Worm (Caenorhabditis elegans) whole organism, L4 larva: ENCODE results near the gene T13C5.6.

Source experiments
- D1046.2 ChIP-seq: fragments of 200-800 bp; sonication (Bioruptor generic); IDR thresholded peaks from 2 replicates; pipeline ENCODE4 v1.3.6; 2022; ENCODE audit warnings: missing genetic modification characterization, missing compliant biosample characterization
- F37D6.2 ChIP-seq: sonication (generic microtip); optimal IDR thresholded peaks from 2 replicates; lab custom pipeline; 2016; ENCODE audit warnings: mild to moderate bottlenecking, missing genetic modification characterization, missing compliant biosample characterization
- T26A8.4 ChIP-seq: fragments of 200-800 bp; sonication (Bioruptor generic); IDR thresholded peaks from 2 replicates; pipeline ENCODE4 v1.3.6; 2022; ENCODE audit warnings: missing genetic modification characterization, missing compliant biosample characterization
- Y48G9A.11 ChIP-seq: fragments of 200-800 bp; sonication (Bioruptor generic); IDR thresholded peaks from 2 replicates; pipeline ENCODE4 v1.3.6; 2022; ENCODE audit warnings: missing genetic modification reagents, missing genetic modification characterization, missing compliant biosample characterization
- ZK337.2 ChIP-seq: fragments of 200-800 bp; sonication (Bioruptor generic); IDR thresholded peaks from 2 replicates; pipeline ENCODE4 v1.3.6; 2022; ENCODE audit warnings: missing genetic modification reagents, missing genetic modification characterization, missing compliant biosample characterization
- aha-1 ChIP-seq: fragments of 150-350 bp; peaks from one replicate; lab custom pipeline; 2014; ENCODE audit warnings: missing biosample characterization, missing genetic modification characterization
- daf-16 ChIP-seq, 3 experiments: sonication (generic microtip); optimal IDR thresholded peaks; 2 replicates each; lab custom pipeline; 2016 to 2017; ENCODE audit warnings: missing genetic modification characterization in 3 of 3, missing genetic modification reagents in 3 of 3, mild to moderate bottlenecking in 2 of 3, missing compliant biosample characterization in 2 of 3, missing biosample characterization in 1 of 3, moderate library complexity in 1 of 3
- dmd-6 ChIP-seq: fragments of 200-800 bp; sonication (Bioruptor generic); IDR thresholded peaks from 2 replicates; pipeline ENCODE4 v1.3.6; 2022; ENCODE audit warnings: missing genetic modification reagents, missing genetic modification characterization, missing compliant biosample characterization
- dve-1 ChIP-seq: sonication (generic microtip); optimal IDR thresholded peaks from 2 replicates; lab custom pipeline; 2017; ENCODE audit warnings: antibody characterized with exemption, mild to moderate bottlenecking, missing genetic modification characterization, missing compliant biosample characterization; ENCODE audit not compliant: insufficient read depth
- egl-27 ChIP-seq: sonication (generic microtip); optimal IDR thresholded peaks from 3 replicates; lab custom pipeline; 2017; ENCODE audit warnings: missing biosample characterization, missing genetic modification reagents, missing genetic modification characterization
- hif-1 ChIP-seq, 2 experiments: sonication (generic microtip); optimal IDR thresholded peaks; 2 replicates each; lab custom pipeline; 2016 to 2017; ENCODE audit warnings: missing compliant biosample characterization in 2 of 2, missing genetic modification characterization in 2 of 2, missing genetic modification reagents in 2 of 2, missing genotype in 2 of 2, mild to moderate bottlenecking in 1 of 2
- hlh-11 ChIP-seq: fragments of 200-800 bp; sonication (Bioruptor generic); optimal IDR thresholded peaks from 2 replicates; lab custom pipeline; 2018; ENCODE audit warnings: mild to moderate bottlenecking, missing genetic modification characterization, missing compliant biosample characterization
- hlh-30 ChIP-seq: sonication (generic microtip); optimal IDR thresholded peaks from 2 replicates; lab custom pipeline; 2017; ENCODE audit warnings: antibody characterized with exemption, mild to moderate bottlenecking, missing genetic modification characterization, missing compliant biosample characterization; ENCODE audit not compliant: insufficient read depth
- hmg-1.1 ChIP-seq: fragments of 200-800 bp; sonication (Bioruptor generic); IDR thresholded peaks from 2 replicates; pipeline ENCODE4 v1.3.6; 2022; ENCODE audit warnings: missing genetic modification reagents, missing genetic modification characterization, missing compliant biosample characterization
- lim-7 ChIP-seq: fragments of 200-800 bp; sonication (Bioruptor generic); IDR thresholded peaks from 2 replicates; pipeline ENCODE4 v1.3.6; 2022; ENCODE audit warnings: missing genetic modification characterization, missing compliant biosample characterization
- lsy-2 ChIP-seq, 2 experiments: fragments of 150-350 bp in 1 of 2; sonication (generic microtip) in 1 of 2; optimal IDR thresholded peaks; 2 replicates each; lab custom pipeline; 2014 to 2017; ENCODE audit warnings: missing biosample characterization in 2 of 2, missing genetic modification characterization in 2 of 2
- madf-5 ChIP-seq, 2 experiments: fragments of 200-800 bp; sonication (Bioruptor generic); IDR thresholded peaks; 2 replicates each; pipeline ENCODE4 v1.3.6; 2022; ENCODE audit warnings: missing compliant biosample characterization in 2 of 2, missing genetic modification characterization in 2 of 2
- mdl-1 ChIP-seq, 2 experiments: fragments of 150-350 bp in 1 of 2; sonication (generic microtip) in 1 of 2; optimal IDR thresholded peaks; 2 replicates each; lab custom pipeline; 2014 to 2017; ENCODE audit warnings: missing biosample characterization in 2 of 2, missing genetic modification characterization in 2 of 2
- mep-1 ChIP-seq: fragments of 150-350 bp; sonication (generic microtip); optimal IDR thresholded peaks from 3 replicates; lab custom pipeline; 2014; ENCODE audit warnings: missing biosample characterization, missing genetic modification characterization
- mxl-2 ChIP-seq: fragments of 200-800 bp; sonication (Bioruptor generic); conservative IDR thresholded peaks from 2 replicates; pipeline ENCODE4 v1.3.6; 2022; ENCODE audit warnings: missing genetic modification reagents, missing genetic modification characterization, missing compliant biosample characterization
- mxl-3 ChIP-seq: fragments of 200-800 bp; sonication (Bioruptor generic); optimal IDR thresholded peaks from 2 replicates; lab custom pipeline; 2018; ENCODE audit warnings: mild to moderate bottlenecking, missing genetic modification characterization, missing compliant biosample characterization
- nhr-10 ChIP-seq: fragments of 150-350 bp; optimal IDR thresholded peaks from 2 replicates; lab custom pipeline; 2014; ENCODE audit warnings: missing biosample characterization, missing genetic modification characterization
- nhr-25 ChIP-seq: sonication (generic microtip); optimal IDR thresholded peaks from 2 replicates; lab custom pipeline; 2017; ENCODE audit warnings: missing genetic modification characterization, mild to moderate bottlenecking, missing compliant biosample characterization, antibody characterized with exemption, moderate library complexity, borderline replicate concordance; ENCODE audit not compliant: insufficient read depth
- nhr-28 ChIP-seq: fragments of 150-350 bp; optimal IDR thresholded peaks from 2 replicates; lab custom pipeline; 2014; ENCODE audit warnings: missing biosample characterization, missing genetic modification characterization
- nhr-6 ChIP-seq: fragments of 150-350 bp; optimal IDR thresholded peaks from 2 replicates; lab custom pipeline; 2014; ENCODE audit warnings: missing biosample characterization, missing genetic modification characterization
- nhr-77 ChIP-seq: fragments of 150-350 bp; optimal IDR thresholded peaks from 2 replicates; lab custom pipeline; 2014; ENCODE audit warnings: missing biosample characterization, missing genetic modification characterization
- rbr-2 ChIP-seq: sonication (generic microtip); optimal IDR thresholded peaks from 2 replicates; lab custom pipeline; 2016; ENCODE audit warnings: missing genotype, missing genetic modification characterization, missing compliant biosample characterization
- set-16 ChIP-seq: fragments of 200-800 bp; sonication (Bioruptor generic); IDR thresholded peaks from 2 replicates; pipeline ENCODE4 v1.3.6; 2022; ENCODE audit warnings: missing genetic modification reagents, missing genetic modification characterization, missing compliant biosample characterization
- vab-7 ChIP-seq: fragments of 200-800 bp; sonication (Bioruptor generic); IDR thresholded peaks from 2 replicates; pipeline ENCODE4 v1.3.6; 2022; ENCODE audit warnings: missing genetic modification reagents, missing genetic modification characterization, missing compliant biosample characterization

The T13C5.6 gene

DNA sequence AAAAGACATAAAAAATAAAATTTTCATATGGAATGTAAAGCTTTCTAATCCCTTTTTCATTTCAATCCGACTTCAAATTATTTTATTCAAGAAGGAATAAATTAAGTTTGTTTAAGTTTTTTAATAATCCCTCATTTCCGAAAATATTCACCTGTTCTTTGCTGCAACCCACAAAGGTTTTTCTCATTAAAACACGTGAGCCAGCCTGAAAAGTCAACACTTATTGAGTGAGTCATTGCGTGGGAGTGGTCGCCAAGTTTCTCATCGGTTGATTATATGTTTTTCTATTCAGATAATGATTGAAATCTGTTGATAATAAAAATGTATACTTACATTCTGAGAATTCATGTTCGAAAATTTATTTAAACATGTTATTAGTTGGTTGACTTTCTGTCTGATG is 38.0 kb upstream of the T13C5.6 start:
- TF ChIP-seq nhr-6 (tag; lab: Kevin White, UChicago) = peak; percentile 13
- TF ChIP-seq daf-16 (GFP tag; optimal IDR thresholded peaks at IDR 0.05; lab: Kevin White, UChicago) = no peak
- peak; percentile 2 for TF ChIP-seq daf-16 (tag; optimal IDR thresholded peaks at IDR 0.05; lab: Kevin White, UChicago)
- TF ChIP-seq nhr-25 (tag; lab: Kevin White, UChicago) = no peak
- peak in 1 of 2 experiments; percentile 12 for TF ChIP-seq lsy-2 (tag; optimal IDR thresholded peaks at IDR 0.05; lab: Kevin White, UChicago)
- TF ChIP-seq aha-1 (tag; lab: Kevin White, UChicago) = peak; percentile 73
- peak; percentile 41 for TF ChIP-seq dve-1 (tag; lab: Kevin White, UChicago)
- no peak for TF ChIP-seq mxl-2 (GFP tag; lab: Robert Waterston, UW)

DNA sequence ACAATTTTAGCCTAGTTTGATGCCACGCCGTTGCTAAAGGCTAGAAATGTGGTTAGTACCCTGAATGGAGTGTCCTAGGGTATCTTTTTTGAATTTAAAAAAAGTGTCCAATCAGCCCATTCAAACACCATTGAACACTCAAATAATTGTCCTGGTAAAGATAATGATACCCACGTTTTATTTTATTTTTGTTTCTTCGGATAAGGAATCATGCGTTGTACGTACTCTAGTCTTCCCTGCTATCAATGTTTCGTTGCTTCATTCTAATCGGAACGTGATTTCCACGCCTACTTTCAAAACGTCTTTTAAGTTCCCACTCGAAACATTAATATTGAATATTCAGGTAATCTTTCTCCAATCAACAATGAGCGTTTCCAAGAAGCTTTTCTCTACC is 33.1 kb upstream of the T13C5.6 start, which contains the start of gene got-2.2:
TSS of gene got-2.2 (plus strand) at position 344 of the 394 bp plus-strand sequence.
- peak; percentile 42 for TF ChIP-seq hlh-30 (tag; lab: Kevin White, UChicago)
- peak; percentile 24 for TF ChIP-seq nhr-10
- no peak for TF ChIP-seq T26A8.4 (GFP tag; lab: Robert Waterston, UW)
- TF ChIP-seq aha-1 (tag; lab: Kevin White, UChicago) = peak; percentile 65
- no peak for TF ChIP-seq daf-16 (GFP tag; optimal IDR thresholded peaks at IDR 0.05; lab: Kevin White, UChicago)
- peak; percentile 54 for TF ChIP-seq daf-16 (tag; optimal IDR thresholded peaks at IDR 0.05; lab: Kevin White, UChicago)
- TF ChIP-seq hlh-11 = peak; percentile 13
- TF ChIP-seq vab-7 (GFP tag; lab: Robert Waterston, UW) = no peak
- TF ChIP-seq nhr-28 (tag; lab: Kevin White, UChicago) = peak; percentile 66
- peak; percentile 63 for TF ChIP-seq dve-1 (tag; lab: Kevin White, UChicago)
- peak; percentile 21 for TF ChIP-seq nhr-77
- no peak for TF ChIP-seq F37D6.2 (tag; lab: Kevin White, UChicago)
- peak in 1 of 2 experiments; percentile 44 for TF ChIP-seq mdl-1 (tag; optimal IDR thresholded peaks at IDR 0.05; lab: Kevin White, UChicago)

DNA sequence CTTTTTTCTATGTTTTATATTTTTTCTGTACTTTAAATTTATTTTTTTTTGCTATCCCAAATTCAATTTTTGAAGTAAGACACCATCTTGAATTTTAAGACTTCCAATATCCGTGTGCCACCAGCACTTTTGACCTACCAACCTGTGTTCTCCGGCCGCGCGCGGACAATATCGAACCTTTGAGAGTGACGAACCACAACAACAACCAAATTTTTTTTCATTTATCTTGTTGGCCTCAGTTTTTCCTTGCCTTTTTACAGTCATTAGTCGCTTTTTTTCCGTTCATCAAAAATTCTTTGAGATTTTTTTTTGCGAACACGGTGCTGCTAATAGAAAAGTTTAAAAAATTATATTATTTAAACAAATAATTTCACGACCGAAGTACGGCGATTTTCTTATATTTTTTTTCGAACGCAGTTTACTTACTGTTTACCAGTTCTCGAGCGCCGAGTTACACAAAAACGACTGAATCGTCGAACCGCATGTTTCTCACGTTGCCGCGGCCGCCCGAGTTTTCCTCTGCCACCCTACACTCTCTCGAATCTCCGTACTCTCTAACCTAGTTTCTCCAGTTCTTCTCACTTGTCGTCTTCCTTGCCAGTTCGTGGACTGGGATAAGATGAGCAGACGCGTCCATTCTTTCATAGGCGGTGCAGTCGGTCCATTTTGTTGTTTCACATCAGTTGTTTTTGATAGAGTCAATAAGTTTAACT is 32.6 kb upstream of the T13C5.6 start:
- TF ChIP-seq mxl-3 (GFP tag; lab: Kevin White, UChicago) = peak; percentile 96
- TF ChIP-seq hmg-1.1 = peak; percentile 53; the same call in 1 of the 2 replicates
- TF ChIP-seq F37D6.2 (tag; lab: Kevin White, UChicago) = peak; percentile 10
- TF ChIP-seq hif-1 (tag; optimal IDR thresholded peaks at IDR 0.05; lab: Kevin White, UChicago) = peak in 1 of 2 experiments; percentile 53
- TF ChIP-seq lsy-2 (tag; optimal IDR thresholded peaks at IDR 0.05; lab: Kevin White, UChicago) = peak in 1 of 2 experiments; percentile 19
- TF ChIP-seq T26A8.4 (GFP tag; lab: Robert Waterston, UW) = no peak
- no peak for TF ChIP-seq rbr-2
- peak in 1 of 2 experiments; percentile 67 for TF ChIP-seq daf-16 (GFP tag; optimal IDR thresholded peaks at IDR 0.05; lab: Kevin White, UChicago)
- no peak for TF ChIP-seq daf-16 (tag; optimal IDR thresholded peaks at IDR 0.05; lab: Kevin White, UChicago)
- no peak for TF ChIP-seq Y48G9A.11 (GFP tag; lab: Robert Waterston, UW)
- peak; percentile 2 for TF ChIP-seq aha-1 (tag; lab: Kevin White, UChicago)
- no peak for TF ChIP-seq ZK337.2 (GFP tag; lab: Robert Waterston, UW)
- TF ChIP-seq mdl-1 (tag; optimal IDR thresholded peaks at IDR 0.05; lab: Kevin White, UChicago) = peak in 1 of 2 experiments; percentile 56
- peak; percentile 3 for TF ChIP-seq mep-1 (tag; lab: Kevin White, UChicago)
- TF ChIP-seq hlh-11 = peak; percentile 51
- peak; percentile 6; the same call in 1 of the 2 replicates for TF ChIP-seq dmd-6
- no peak for TF ChIP-seq madf-5 (GFP tag; IDR thresholded peaks at IDR 0.05; lab: Robert Waterston, UW)

DNA sequence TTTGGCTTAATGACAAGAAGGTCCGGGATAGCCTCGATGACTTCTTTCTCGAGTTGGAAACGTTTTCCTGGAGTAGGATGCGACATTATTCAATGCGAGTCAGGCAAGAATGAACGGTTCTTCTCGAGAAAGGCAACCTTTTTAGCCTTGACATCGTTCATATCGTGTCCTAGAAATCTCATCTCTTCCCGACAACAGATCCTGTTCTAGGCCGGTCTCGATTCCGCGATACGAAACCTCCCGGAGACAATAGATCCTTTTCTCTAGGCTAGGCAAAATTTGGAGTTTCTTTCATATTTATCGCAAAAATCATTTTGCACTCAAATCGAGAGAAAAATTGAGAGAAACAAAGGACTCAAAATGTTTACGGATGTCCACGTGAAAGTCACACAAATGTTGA is 31.5 kb upstream of the T13C5.6 start, which contains the start of gene rml-3:
TSS of gene rml-3 (minus strand) at position 93 of the 400 bp plus-strand sequence.
- TF ChIP-seq dmd-6 = 0 out of 2 replicates have a peak, but pooled peaks have one; percentile 14
- no peak for TF ChIP-seq egl-27 (tag; lab: Kevin White, UChicago)
- no peak for TF ChIP-seq D1046.2
- no peak for TF ChIP-seq lim-7 (GFP tag; lab: Robert Waterston, UW)
- TF ChIP-seq set-16 = no peak
